Fruit fly (Drosophila melanogaster) whole organism, embryonic: ENCODE measurements around the gene IFT54.

Experiments
- CG1024 ChIP-seq: fragments of 200-800 bp; sonication (Bioruptor generic); IDR thresholded peaks from 2 replicates; pipeline ENCODE4 v1.3.6; 2022; ENCODE audit warnings: missing biosample characterization, missing genetic modification characterization
- CG14667 ChIP-seq: fragments of 200-800 bp; sonication (Bioruptor generic); IDR thresholded peaks from 2 replicates; pipeline ENCODE4 v1.3.6; 2022; ENCODE audit warnings: missing biosample characterization, missing genetic modification characterization
- CG30403 ChIP-seq: fragments of 200-800 bp; sonication (Bioruptor generic); optimal IDR thresholded peaks from 3 replicates; lab custom pipeline; 2016; ENCODE audit warnings: missing biosample characterization, missing genetic modification characterization
- CG4360 ChIP-seq: fragments of 200-800 bp; sonication (Bioruptor generic); IDR thresholded peaks from 2 replicates; pipeline ENCODE4 v1.3.6; 2022; ENCODE audit warnings: missing biosample characterization, missing genetic modification characterization
- CG6654 ChIP-seq: fragments of 200-800 bp; sonication (Bioruptor generic); optimal IDR thresholded peaks from 2 replicates; lab custom pipeline; 2017; ENCODE audit warnings: missing biosample characterization, mild to moderate bottlenecking, missing genetic modification characterization
- CG7556 ChIP-seq: fragments of 200-800 bp; sonication (Bioruptor generic); optimal IDR thresholded peaks from 2 replicates; lab custom pipeline; 2017; ENCODE audit warnings: missing biosample characterization, mild to moderate bottlenecking, missing genetic modification characterization
- CG8388 ChIP-seq: fragments of 200-800 bp; sonication (Bioruptor generic); optimal IDR thresholded peaks from 2 replicates; lab custom pipeline; 2019; ENCODE audit warnings: missing biosample characterization, mild to moderate bottlenecking, missing genetic modification characterization, moderate library complexity
- Gug ChIP-seq: fragments of 200-800 bp; sonication (Bioruptor generic); IDR thresholded peaks from 4 replicates; pipeline ENCODE4 v1.3.6; 2022; ENCODE audit warnings: missing biosample characterization, missing genetic modification characterization
- Six4 ChIP-seq: fragments of 200-800 bp; sonication (Bioruptor generic); optimal IDR thresholded peaks from 2 replicates; lab custom pipeline; 2016; ENCODE audit warnings: missing biosample characterization, missing genetic modification characterization
- ara ChIP-seq: fragments of 200-800 bp; sonication (Bioruptor generic); IDR thresholded peaks from 2 replicates; pipeline ENCODE4 v1.3.6; 2022; ENCODE audit warnings: missing biosample characterization, missing genetic modification characterization
- bsh ChIP-seq, 2 experiments: fragments of 200-800 bp; sonication (Bioruptor generic); optimal IDR thresholded peaks; 2 replicates each; lab custom pipeline; 2017 to 2018; ENCODE audit warnings: mild to moderate bottlenecking in 2 of 2, missing biosample characterization in 2 of 2, missing genetic modification characterization in 2 of 2, moderate library complexity in 1 of 2
- fd3F ChIP-seq: fragments of 200-800 bp; sonication (Bioruptor generic); optimal IDR thresholded peaks from 2 replicates; lab custom pipeline; 2018; ENCODE audit warnings: missing biosample characterization, mild to moderate bottlenecking, missing genetic modification characterization, moderate library complexity
- gem ChIP-seq: fragments of 200-800 bp; sonication (Bioruptor generic); optimal IDR thresholded peaks from 2 replicates; lab custom pipeline; 2019; ENCODE audit warnings: missing biosample characterization, mild to moderate bottlenecking, missing genetic modification characterization, moderate library complexity
- sug ChIP-seq: fragments of 200-800 bp; optimal IDR thresholded peaks from 2 replicates; lab custom pipeline; 2019; ENCODE audit warnings: missing biosample characterization, mild to moderate bottlenecking, missing genetic modification characterization, moderate library complexity

- TF ChIP-seq ara (GFP tag; lab: Robert Waterston, UW) (no peak), CG8388 (GFP tag; lab: Kevin White, UChicago) (peak; percentile 30), bsh (GFP tag; optimal IDR thresholded peaks at IDR 0.05; lab: Kevin White, UChicago) (peak in 1 of 2 experiments; percentile 23), fd3F (no peak), CG1024 (GFP tag; lab: Robert Waterston, UW) (no peak), CG7556 (GFP tag; lab: Kevin White, UChicago) (no peak), gem (tag; lab: Kevin White, UChicago) (peak; percentile 51), CG30403 (GFP tag; lab: Kevin White, UChicago) (no peak), CG14667 (GFP tag; lab: Robert Waterston, UW) (no peak), Six4 (GFP tag; lab: Kevin White, UChicago) (no peak), Gug (GFP tag; lab: Robert Waterston, UW) (no peak), sug (no peak), CG4360 (no peak), CG6654 (GFP tag; lab: Kevin White, UChicago) (no peak)
Measured at dm6 chr3R:14284422-14284760, 17.8 kb upstream of the IFT54 start.
